Fruit fly (Drosophila melanogaster) whole organism, embryonic: ENCODE data around the gene CG15353.
A peak's percentile ranks its signal among the peaks of the same experiment; 100 is the strongest.

Experiments used
- B-H1 ChIP-seq: fragments of 200-800 bp; sonication (Bioruptor generic); IDR thresholded peaks from 3 replicates; pipeline ENCODE4 v1.3.6; 2022; ENCODE audit warnings: missing biosample characterization, missing genetic modification characterization
- CG10147 ChIP-seq: fragments of 200-800 bp; sonication (Bioruptor generic); optimal IDR thresholded peaks from 2 replicates; lab custom pipeline; 2019; ENCODE audit warnings: missing biosample characterization, mild to moderate bottlenecking, missing genetic modification characterization, moderate library complexity
- CG10321 ChIP-seq: fragments of 200-800 bp; sonication (Bioruptor generic); IDR thresholded peaks from 2 replicates; pipeline ENCODE4 v1.3.6; 2022; ENCODE audit warnings: missing biosample characterization, missing genetic modification characterization
- CG10543 ChIP-seq: fragments of 200-800 bp; sonication (Bioruptor generic); optimal IDR thresholded peaks from 3 replicates; lab custom pipeline; 2017; ENCODE audit warnings: missing biosample characterization, mild to moderate bottlenecking, missing genetic modification characterization, moderate library complexity
- CG11247 ChIP-seq: fragments of 200-800 bp; sonication (Bioruptor generic); IDR thresholded peaks from 2 replicates; pipeline ENCODE4 v1.3.6; 2022; ENCODE audit warnings: missing biosample characterization, missing genetic modification characterization
- CG12236 ChIP-seq: fragments of 200-800 bp; sonication (Bioruptor generic); optimal IDR thresholded peaks from 2 replicates; lab custom pipeline; 2016; ENCODE audit warnings: missing biosample characterization, missing genetic modification characterization
- CG14050 ChIP-seq: fragments of 200-800 bp; sonication (Bioruptor generic); IDR thresholded peaks from 3 replicates; pipeline ENCODE4 v1.3.6; 2022; ENCODE audit warnings: missing biosample characterization, missing genetic modification characterization
- CG14441 ChIP-seq: fragments of 200-800 bp; sonication (Bioruptor generic); IDR thresholded peaks from 2 replicates; pipeline ENCODE4 v1.3.6; 2022; ENCODE audit warnings: missing biosample characterization, missing genetic modification characterization
- CG15073 ChIP-seq: fragments of 200-800 bp; sonication (Bioruptor generic); optimal IDR thresholded peaks from 2 replicates; lab custom pipeline; 2016; ENCODE audit warnings: missing biosample characterization, missing genetic modification characterization
- CG1647 ChIP-seq: fragments of 200-800 bp; sonication (Bioruptor generic); optimal IDR thresholded peaks from 3 replicates; lab custom pipeline; 2016; ENCODE audit warnings: missing biosample characterization, missing genetic modification characterization
- CG31441 ChIP-seq: fragments of 200-800 bp; sonication (Bioruptor generic); IDR thresholded peaks from 2 replicates; pipeline ENCODE4 v1.3.6; 2022; ENCODE audit warnings: missing biosample characterization, missing genetic modification characterization
- CG43689 ChIP-seq: fragments of 200-800 bp; sonication (Bioruptor generic); IDR thresholded peaks from 2 replicates; pipeline ENCODE4 v1.3.6; 2022; ENCODE audit warnings: missing biosample characterization, missing genetic modification characterization
- CG4820 ChIP-seq: fragments of 200-800 bp; sonication (Bioruptor generic); optimal IDR thresholded peaks from 3 replicates; lab custom pipeline; 2016; ENCODE audit warnings: missing biosample characterization, missing genetic modification characterization
- CG4854 ChIP-seq: fragments of 200-800 bp; sonication (Bioruptor generic); optimal IDR thresholded peaks from 2 replicates; lab custom pipeline; 2016; ENCODE audit warnings: missing biosample characterization, missing genetic modification characterization, inconsistent platforms
- CG6689 ChIP-seq: fragments of 200-800 bp; sonication (Bioruptor generic); IDR thresholded peaks from 2 replicates; pipeline ENCODE4 v1.3.6; 2022; ENCODE audit warnings: missing biosample characterization, missing genetic modification characterization
- CG7357 ChIP-seq: fragments of 200-800 bp; sonication (Bioruptor generic); IDR thresholded peaks from 3 replicates; pipeline ENCODE4 v1.3.6; 2022; ENCODE audit warnings: missing biosample characterization, missing genetic modification characterization
- CG7745 ChIP-seq: fragments of 200-800 bp; sonication (Bioruptor generic); optimal IDR thresholded peaks from 2 replicates; lab custom pipeline; 2018; ENCODE audit warnings: missing biosample characterization, mild to moderate bottlenecking, missing genetic modification characterization, moderate library complexity
- CG8281 ChIP-seq: fragments of 200-800 bp; sonication (Bioruptor generic); optimal IDR thresholded peaks from 2 replicates; lab custom pipeline; 2018; ENCODE audit warnings: missing biosample characterization, mild to moderate bottlenecking, missing genetic modification characterization, moderate library complexity
- CG8359 ChIP-seq: fragments of 200-800 bp; sonication (Bioruptor generic); optimal IDR thresholded peaks from 2 replicates; lab custom pipeline; 2017; ENCODE audit warnings: missing biosample characterization, mild to moderate bottlenecking, missing genetic modification characterization, borderline replicate concordance
- CG9817 ChIP-seq: fragments of 200-800 bp; sonication (Bioruptor generic); optimal IDR thresholded peaks from 2 replicates; lab custom pipeline; 2018; ENCODE audit warnings: missing biosample characterization, mild to moderate bottlenecking, missing genetic modification characterization, moderate library complexity
- Deaf1 ChIP-seq: fragments of 200-800 bp; optimal IDR thresholded peaks from 3 replicates; lab custom pipeline; 2019; ENCODE audit warnings: missing biosample characterization, mild to moderate bottlenecking, missing genetic modification characterization, moderate library complexity
- E2f2 ChIP-seq: fragments of 200-800 bp; sonication (Bioruptor generic); IDR thresholded peaks from 2 replicates; pipeline ENCODE4 v1.3.6; 2022; ENCODE audit warnings: missing biosample characterization, missing genetic modification characterization
- Ets97D ChIP-seq: fragments of 200-800 bp; sonication (Bioruptor generic); optimal IDR thresholded peaks from 3 replicates; lab custom pipeline; 2016; ENCODE audit warnings: missing biosample characterization, missing genetic modification characterization
- Fer3 ChIP-seq: fragments of 200-800 bp; sonication (Bioruptor generic); optimal IDR thresholded peaks from 2 replicates; lab custom pipeline; 2018; ENCODE audit warnings: missing biosample characterization, mild to moderate bottlenecking, missing genetic modification characterization, moderate library complexity
- Lpt ChIP-seq: fragments of >200 bp; optimal IDR thresholded peaks from 2 replicates; lab custom pipeline; 2018; ENCODE audit warnings: missing biosample characterization, missing genetic modification characterization
- NK7.1 ChIP-seq: fragments of 200-800 bp; sonication (Bioruptor generic); optimal IDR thresholded peaks from 3 replicates; lab custom pipeline; 2016; ENCODE audit warnings: missing biosample characterization, missing genetic modification characterization
- Ptx1 ChIP-seq: fragments of 200-800 bp; sonication (Bioruptor generic); IDR thresholded peaks from 2 replicates; pipeline ENCODE4 v1.3.6; 2022; ENCODE audit warnings: missing biosample characterization, missing genetic modification characterization
- Ravus ChIP-seq: fragments of 200-800 bp; sonication (Bioruptor generic); IDR thresholded peaks from 2 replicates; pipeline ENCODE4 v1.3.6; 2022; ENCODE audit warnings: missing biosample characterization, missing genetic modification characterization
- Spps ChIP-seq: fragments of 200-800 bp; sonication (Bioruptor generic); optimal IDR thresholded peaks from 2 replicates; lab custom pipeline; 2018; ENCODE audit warnings: missing biosample characterization, mild to moderate bottlenecking, missing genetic modification characterization
- abd-A ChIP-seq: fragments of 200-800 bp; sonication (Bioruptor generic); optimal IDR thresholded peaks from 3 replicates; lab custom pipeline; 2019; ENCODE audit warnings: missing biosample characterization, mild to moderate bottlenecking, missing genetic modification characterization, moderate library complexity
- ato ChIP-seq: fragments of 200-800 bp; sonication (Bioruptor generic); IDR thresholded peaks from 2 replicates; pipeline ENCODE4 v1.3.6; 2022; ENCODE audit warnings: missing biosample characterization, missing genetic modification characterization; ENCODE audit not compliant: partially characterized antibody
- cas ChIP-seq: fragments of 200-800 bp; sonication (Bioruptor generic); IDR thresholded peaks from 2 replicates; pipeline ENCODE4 v1.3.6; 2022; ENCODE audit warnings: missing biosample characterization, missing genetic modification characterization
- chn ChIP-seq: fragments of 200-800 bp; sonication (Bioruptor generic); optimal IDR thresholded peaks from 2 replicates; lab custom pipeline; 2016; ENCODE audit warnings: missing biosample characterization, missing genetic modification characterization
- corto ChIP-seq: fragments of 200-800 bp; sonication (Bioruptor generic); optimal IDR thresholded peaks from 2 replicates; lab custom pipeline; 2016; ENCODE audit warnings: missing biosample characterization, mild to moderate bottlenecking, missing genetic modification characterization, moderate library complexity
- crol ChIP-seq: fragments of 200-800 bp; sonication (Bioruptor generic); IDR thresholded peaks from 2 replicates; pipeline ENCODE4 v1.3.6; 2022; ENCODE audit warnings: missing biosample characterization, missing genetic modification characterization
- exex ChIP-seq: fragments of 200-800 bp; sonication (Bioruptor generic); optimal IDR thresholded peaks from 4 replicates; lab custom pipeline; 2018; ENCODE audit warnings: missing biosample characterization, mild to moderate bottlenecking, missing genetic modification characterization, moderate library complexity
- fd64A ChIP-seq: fragments of 200-800 bp; sonication (Bioruptor generic); optimal IDR thresholded peaks from 3 replicates; lab custom pipeline; 2018; ENCODE audit warnings: missing biosample characterization, mild to moderate bottlenecking, missing genetic modification characterization
- ftz-f1 ChIP-seq: fragments of 200-800 bp; sonication (Bioruptor generic); optimal IDR thresholded peaks from 2 replicates; lab custom pipeline; 2016; ENCODE audit warnings: missing biosample characterization, missing genetic modification characterization
- gcm2 ChIP-seq: fragments of 200-800 bp; sonication (Bioruptor generic); optimal IDR thresholded peaks from 2 replicates; lab custom pipeline; 2016; ENCODE audit warnings: missing biosample characterization, missing genetic modification characterization
- ind ChIP-seq: fragments of 200-800 bp; sonication (Bioruptor generic); optimal IDR thresholded peaks from 3 replicates; lab custom pipeline; 2016; ENCODE audit warnings: missing biosample characterization, missing genetic modification characterization
- inv ChIP-seq: fragments of 200-800 bp; sonication (Bioruptor generic); IDR thresholded peaks from 2 replicates; pipeline ENCODE4 v1.3.6; 2022; ENCODE audit warnings: missing biosample characterization, missing genetic modification characterization; ENCODE audit not compliant: partially characterized antibody
- oc ChIP-seq: fragments of 200-800 bp; sonication (Bioruptor generic); optimal IDR thresholded peaks from 2 replicates; lab custom pipeline; 2018; ENCODE audit warnings: missing biosample characterization, mild to moderate bottlenecking, missing genetic modification characterization, moderate library complexity
- org-1 ChIP-seq: fragments of 200-800 bp; sonication (Bioruptor generic); optimal IDR thresholded peaks from 2 replicates; lab custom pipeline; 2017; ENCODE audit warnings: missing biosample characterization, missing genetic modification characterization
- sc ChIP-seq, 3 experiments: fragments of >200 bp in 2 of 3; fragments of 200-800 bp in 1 of 3; sonication (Bioruptor generic) in 1 of 3; optimal IDR thresholded peaks; 2 replicates in 2 of 3; 3 replicates in 1 of 3; lab custom pipeline; 2017; ENCODE audit warnings: mild to moderate bottlenecking in 1 of 3, missing biosample characterization in 1 of 3, missing genetic modification characterization in 1 of 3, missing genetic modification reagents in 1 of 3
- scrt ChIP-seq: fragments of 200-800 bp; sonication (Bioruptor generic); optimal IDR thresholded peaks from 2 replicates; lab custom pipeline; 2018; ENCODE audit warnings: missing biosample characterization, mild to moderate bottlenecking, missing genetic modification characterization, moderate library complexity
- shn ChIP-seq: fragments of 200-800 bp; sonication (Bioruptor generic); optimal IDR thresholded peaks from 3 replicates; lab custom pipeline; 2016; ENCODE audit warnings: missing biosample characterization, missing genetic modification characterization
- sim ChIP-seq: fragments of 200-800 bp; sonication (Bioruptor generic); IDR thresholded peaks from 2 replicates; pipeline ENCODE4 v1.3.6; 2022; ENCODE audit warnings: missing biosample characterization, missing genetic modification characterization
- sima ChIP-seq: fragments of 200-800 bp; sonication (Bioruptor generic); optimal IDR thresholded peaks from 2 replicates; lab custom pipeline; 2016; ENCODE audit warnings: missing biosample characterization, missing genetic modification characterization
- tgo ChIP-seq: fragments of 200-800 bp; sonication (Bioruptor generic); IDR thresholded peaks from 3 replicates; pipeline ENCODE4 v1.3.6; 2022; ENCODE audit warnings: missing biosample characterization, missing genetic modification characterization
- tup ChIP-seq: fragments of 200-800 bp; sonication (Bioruptor generic); optimal IDR thresholded peaks from 2 replicates; lab custom pipeline; 2016; ENCODE audit warnings: missing biosample characterization, mild to moderate bottlenecking, missing genetic modification characterization, moderate library complexity
- usp ChIP-seq: fragments of >200 bp; optimal IDR thresholded peaks from 2 replicates; lab custom pipeline; 2017; ENCODE audit warnings: missing biosample characterization, missing genetic modification characterization

Gene CG15353

dm6 chr2L:2037551-2038252, 30.7 kb upstream of the CG15353 start (continued):
- TF ChIP-seq scrt (GFP tag; lab: Kevin White, UChicago): no peak
- peak; percentile 84 for TF ChIP-seq ato (GFP tag; lab: Robert Waterston, UW)
- TF ChIP-seq shn (GFP tag; lab: Kevin White, UChicago): peak; percentile 10
- TF ChIP-seq sc (optimal IDR thresholded peaks at IDR 0.05; lab: Kevin White, UChicago): no peak
- no peak for TF ChIP-seq sc (GFP tag; optimal IDR thresholded peaks at IDR 0.05; lab: Kevin White, UChicago)
- TF ChIP-seq tgo (GFP tag; lab: Robert Waterston, UW): no peak
- peak; percentile 98 for TF ChIP-seq E2f2 (GFP tag; lab: Robert Waterston, UW)
- TF ChIP-seq CG12236: no peak
- TF ChIP-seq Ptx1 (GFP tag; lab: Robert Waterston, UW): no peak
- no peak for TF ChIP-seq CG8281
- no peak for TF ChIP-seq CG6689 (GFP tag; lab: Robert Waterston, UW)
- no peak for TF ChIP-seq CG10321 (GFP tag; lab: Robert Waterston, UW)
- no peak for TF ChIP-seq CG10543 (GFP tag; lab: Kevin White, UChicago)
- TF ChIP-seq CG1647: peak; percentile 45
- no peak for TF ChIP-seq sima (GFP tag; lab: Kevin White, UChicago)
- no peak for TF ChIP-seq CG31441
- TF ChIP-seq Fer3: no peak
- no peak for TF ChIP-seq CG15073
- TF ChIP-seq sim: no peak
- TF ChIP-seq tup (GFP tag; lab: Kevin White, UChicago): no peak
- TF ChIP-seq CG7357 (GFP tag; lab: Robert Waterston, UW): no peak
- TF ChIP-seq org-1 (GFP tag; lab: Kevin White, UChicago): no peak
- no peak for TF ChIP-seq CG14050 (GFP tag; lab: Robert Waterston, UW)
- no peak for TF ChIP-seq CG4820
- no peak for TF ChIP-seq gcm2 (GFP tag; lab: Kevin White, UChicago)
- TF ChIP-seq chn (GFP tag; lab: Kevin White, UChicago): peak; percentile 24
- peak; percentile 98 for TF ChIP-seq CG4854 (GFP tag; lab: Kevin White, UChicago)
- no peak for TF ChIP-seq Lpt (GFP tag; lab: Kevin White, UChicago)
- peak; percentile 16 for TF ChIP-seq CG9817 (tag; lab: Kevin White, UChicago)
- no peak for TF ChIP-seq Spps
- no peak for TF ChIP-seq CG7745 (tag; lab: Kevin White, UChicago)
- no peak for TF ChIP-seq abd-A (tag; lab: Kevin White, UChicago)
- no peak for TF ChIP-seq oc
- TF ChIP-seq CG8359 (GFP tag; lab: Kevin White, UChicago): no peak
- 0 out of 2 replicates have a peak, but pooled peaks have one; percentile 27 for TF ChIP-seq CG14441 (GFP tag; lab: Robert Waterston, UW)
- no peak for TF ChIP-seq B-H1 (GFP tag; lab: Robert Waterston, UW)
- no peak for TF ChIP-seq crol (GFP tag; lab: Robert Waterston, UW)
- TF ChIP-seq exex (tag; lab: Kevin White, UChicago): no peak
- no peak for TF ChIP-seq cas (GFP tag; lab: Robert Waterston, UW)
- no peak for TF ChIP-seq Deaf1 (tag; lab: Kevin White, UChicago)
- no peak for TF ChIP-seq ind (GFP tag; lab: Kevin White, UChicago)
- peak; percentile 22 for TF ChIP-seq ftz-f1 (GFP tag; lab: Kevin White, UChicago)
- TF ChIP-seq NK7.1 (GFP tag; lab: Kevin White, UChicago): no peak
- no peak for TF ChIP-seq CG11247 (GFP tag; lab: Robert Waterston, UW)
- TF ChIP-seq corto: no peak
- peak; percentile 94 for TF ChIP-seq inv (GFP tag; lab: Robert Waterston, UW)
- TF ChIP-seq fd64A (GFP tag; lab: Kevin White, UChicago): no peak
- TF ChIP-seq usp (GFP tag; lab: Kevin White, UChicago): no peak
- TF ChIP-seq CG43689 (GFP tag; lab: Robert Waterston, UW): no peak
- TF ChIP-seq CG10147 (GFP tag; lab: Kevin White, UChicago): no peak
- TF ChIP-seq Ravus (GFP tag; lab: Robert Waterston, UW): no peak
- peak; percentile 89 for TF ChIP-seq Ets97D (GFP tag; lab: Kevin White, UChicago)
